Fruit fly (Drosophila melanogaster): ENCODE measurements around the gene Tengl2.

The Tengl2 gene

DNA sequence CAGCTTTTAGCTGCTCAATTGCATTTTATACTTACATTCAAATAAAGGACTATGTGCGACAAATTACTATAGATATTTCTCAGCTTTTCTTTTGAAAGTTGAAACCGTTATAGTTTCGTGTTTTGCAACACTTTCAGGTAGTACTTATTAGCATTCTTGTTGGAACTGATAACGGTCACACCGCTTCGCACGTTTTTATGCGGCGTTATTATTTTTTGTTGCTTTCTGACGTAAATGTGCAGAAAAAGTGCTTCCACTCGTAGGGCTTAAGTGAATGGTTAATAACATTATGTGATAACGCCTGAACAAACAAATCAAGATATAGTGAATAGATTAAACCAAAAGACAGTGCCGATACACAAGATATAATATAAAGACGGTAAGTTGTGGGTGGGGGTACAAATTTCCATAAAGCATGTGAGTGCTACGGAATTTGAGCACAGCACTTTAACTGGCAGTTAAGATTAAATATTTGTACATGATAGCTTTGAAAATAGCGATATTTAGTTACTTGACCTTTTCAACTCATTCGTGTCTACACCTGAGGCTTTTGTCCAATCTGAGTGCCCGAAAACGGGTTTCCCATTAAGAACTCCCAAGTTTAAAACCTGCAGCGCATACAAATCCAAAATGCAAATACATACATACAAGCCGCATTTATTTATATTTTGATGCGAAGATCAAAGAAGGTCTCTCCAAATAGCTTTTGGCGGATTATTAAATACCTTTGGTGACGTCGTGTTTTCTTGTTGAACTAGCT is 18.4 kb downstream of the Tengl2 start, which contains the start of gene papi (continued):
- no peak for TF ChIP-seq ems (GFP tag; optimal IDR thresholded peaks at IDR 0.05)
- TF ChIP-seq CG17385 (GFP tag; optimal IDR thresholded peaks at IDR 0.05) = peak; percentile 27
- peak; percentile 53 for TF ChIP-seq B-H2 (GFP tag; optimal IDR thresholded peaks at IDR 0.05)
- peak; percentile 48 for TF ChIP-seq CG8924 (tag; optimal IDR thresholded peaks at IDR 0.05)
- peak; percentile 34 for TF ChIP-seq CG1603 (tag; optimal IDR thresholded peaks at IDR 0.05)
- no peak for TF ChIP-seq ap (GFP tag; IDR thresholded peaks at IDR 0.05)
- TF ChIP-seq chinmo (GFP tag; IDR thresholded peaks at IDR 0.05; ENCODE audit: partially characterized antibody) = 0 out of 4 replicates have a peak, but pooled peaks have one; percentile 58
- TF ChIP-seq sr (GFP tag; IDR thresholded peaks at IDR 0.05) = no peak
- peak; percentile 46 for TF ChIP-seq stwl (tag; optimal IDR thresholded peaks at IDR 0.05)
- peak in 1 of 2 experiments; percentile 14 for TF ChIP-seq crp (GFP tag; optimal IDR thresholded peaks at IDR 0.05)
- no peak for TF ChIP-seq CG30431 (GFP tag; optimal IDR thresholded peaks at IDR 0.05)
- TF ChIP-seq CG8290 (GFP tag; optimal IDR thresholded peaks at IDR 0.05) = no peak
- TF ChIP-seq CG8290 (tag; optimal IDR thresholded peaks at IDR 0.05) = peak in 1 of 2 experiments; percentile 34
- TF ChIP-seq CG6689 (GFP tag; IDR thresholded peaks at IDR 0.05) = no peak
- no peak for TF ChIP-seq ranshi (GFP tag; IDR thresholded peaks at IDR 0.05)
- no peak for TF ChIP-seq CG8388 (GFP tag; optimal IDR thresholded peaks at IDR 0.05)
- TF ChIP-seq CG13894 (tag; optimal IDR thresholded peaks at IDR 0.05) = peak; percentile 21
- TF ChIP-seq CG2199 (GFP tag; IDR thresholded peaks at IDR 0.05) = no peak
- TF ChIP-seq tll (GFP tag; optimal IDR thresholded peaks at IDR 0.05) = no peak
- peak; percentile 70 for TF ChIP-seq CG9797 (GFP tag; optimal IDR thresholded peaks at IDR 0.05)
- TF ChIP-seq dmrt11E (tag; optimal IDR thresholded peaks at IDR 0.05) = no peak
- no peak for TF ChIP-seq so (GFP tag; IDR thresholded peaks at IDR 0.05)
- TF ChIP-seq Chrac-16 (GFP tag; optimal IDR thresholded peaks at IDR 0.05) = no peak
- no peak for TF ChIP-seq C15 (GFP tag; IDR thresholded peaks at IDR 0.05)
- no peak for TF ChIP-seq CG8089 (GFP tag; optimal IDR thresholded peaks at IDR 0.05)
- no peak for TF ChIP-seq CG11504 (tag; optimal IDR thresholded peaks at IDR 0.05)
- no peak for TF ChIP-seq Optix (GFP tag; IDR thresholded peaks at IDR 0.05)
- no peak for TF ChIP-seq klu (GFP tag; IDR thresholded peaks at IDR 0.05)
- TF ChIP-seq E2f2 (GFP tag; IDR thresholded peaks at IDR 0.05) = peak; percentile 31; the same call in 1 of the 2 replicates
- no peak for TF ChIP-seq oc (tag; optimal IDR thresholded peaks at IDR 0.05)
- no peak for TF ChIP-seq Ravus (GFP tag; IDR thresholded peaks at IDR 0.05)
- no peak for TF ChIP-seq Bgb (GFP tag; IDR thresholded peaks at IDR 0.05; ENCODE audit: partially characterized antibody)
- TF ChIP-seq amos (GFP tag; IDR thresholded peaks at IDR 0.05; ENCODE audit: partially characterized antibody) = no peak; the same call in 1 of the 2 replicates
- peak; percentile 66 for TF ChIP-seq cwo (GFP tag; optimal IDR thresholded peaks at IDR 0.05)
- TF ChIP-seq abd-A (tag; optimal IDR thresholded peaks at IDR 0.05) = peak; percentile 43
- TF ChIP-seq Six4 (GFP tag; optimal IDR thresholded peaks at IDR 0.05) = no peak
- TF ChIP-seq HHEX (GFP tag; optimal IDR thresholded peaks at IDR 0.05) = no peak
- TF ChIP-seq ttk (GFP tag; IDR thresholded peaks at IDR 0.05) = no peak
- no peak for TF ChIP-seq CG1647 (GFP tag; optimal IDR thresholded peaks at IDR 0.05)
- TF ChIP-seq CG2129 (GFP tag; IDR thresholded peaks at IDR 0.05; ENCODE audit: partially characterized antibody) = no peak
- TF ChIP-seq CG10209 (GFP tag; optimal IDR thresholded peaks at IDR 0.05) = no peak
- TF ChIP-seq hb (GFP tag; IDR thresholded peaks at IDR 0.05; ENCODE audit: partially characterized antibody) = no peak
- no peak for TF ChIP-seq CG31388 (GFP tag; optimal IDR thresholded peaks at IDR 0.05)
- peak; percentile 19 for TF ChIP-seq scrt (GFP tag; optimal IDR thresholded peaks at IDR 0.05)
- no peak for TF ChIP-seq CG1529 (GFP tag; optimal IDR thresholded peaks at IDR 0.05)
- peak; percentile 31 for TF ChIP-seq Ets97D (GFP tag; optimal IDR thresholded peaks at IDR 0.05)
- no peak for TF ChIP-seq CG11560 (tag; IDR thresholded peaks at IDR 0.05)
- TF ChIP-seq CG31224 (GFP tag; IDR thresholded peaks at IDR 0.05) = no peak
- TF ChIP-seq CG18476 (GFP tag; optimal IDR thresholded peaks at IDR 0.05) = no peak
